Fruit fly (Drosophila melanogaster) whole organism, wandering third instar larva: Measurements from ENCODE around the gene CG14506.

Experiments
- CG32264 ChIP-seq: fragments of 200-800 bp; sonication (Bioruptor generic); optimal IDR thresholded peaks from 2 replicates; lab custom pipeline; 2016; ENCODE audit warnings: missing biosample characterization, missing genetic modification characterization
- CG9705 ChIP-seq: fragments of 200-800 bp; sonication (Bioruptor generic); optimal IDR thresholded peaks from 2 replicates; lab custom pipeline; 2018; ENCODE audit warnings: missing biosample characterization, mild to moderate bottlenecking, missing genetic modification characterization
- CrebA ChIP-seq: fragments of 200-800 bp; sonication (Bioruptor generic); optimal IDR thresholded peaks from 2 replicates; lab custom pipeline; 2016; ENCODE audit warnings: missing biosample characterization, mild to moderate bottlenecking, missing genetic modification characterization, borderline replicate concordance
- Dfd ChIP-seq: fragments of >200 bp; optimal IDR thresholded peaks from 2 replicates; lab custom pipeline; 2017; ENCODE audit warnings: missing biosample characterization, missing genetic modification characterization
- GATAd ChIP-seq: sonication (Bioruptor generic); optimal IDR thresholded peaks from 2 replicates; lab custom pipeline; 2016; ENCODE audit warnings: missing biosample characterization, missing genetic modification characterization
- HLH106 ChIP-seq: fragments of 200-800 bp; optimal IDR thresholded peaks from 3 replicates; lab custom pipeline; 2019; ENCODE audit warnings: missing biosample characterization, mild to moderate bottlenecking, missing genetic modification characterization, moderate library complexity
- Hnf4 ChIP-seq: fragments of 200-800 bp; sonication (Bioruptor generic); optimal IDR thresholded peaks from 2 replicates; lab custom pipeline; 2016; ENCODE audit warnings: missing biosample characterization, mild to moderate bottlenecking, missing genetic modification characterization
- Hr83 ChIP-seq: fragments of 200-300 bp; sonication (Bioruptor generic); optimal IDR thresholded peaks from 2 replicates; lab custom pipeline; 2016; ENCODE audit warnings: missing biosample characterization, mild to moderate bottlenecking, missing genetic modification characterization, moderate library complexity; ENCODE audit not compliant: poor library complexity, severe bottlenecking
- Mio ChIP-seq: sonication (Bioruptor generic); optimal IDR thresholded peaks from 2 replicates; lab custom pipeline; 2016; ENCODE audit warnings: missing biosample characterization, missing genetic modification characterization
- Myc ChIP-seq: fragments of >200 bp; optimal IDR thresholded peaks from 2 replicates; lab custom pipeline; 2017
- N ChIP-seq: fragments of >200 bp; optimal IDR thresholded peaks from 2 replicates; lab custom pipeline; 2018; ENCODE audit warnings: missing biosample characterization, missing external identifiers, missing genetic modification characterization
- OdsH ChIP-seq: fragments of 200-800 bp; sonication (Bioruptor generic); optimal IDR thresholded peaks from 2 replicates; lab custom pipeline; 2016; ENCODE audit warnings: missing biosample characterization, mild to moderate bottlenecking, missing genetic modification characterization
- Rel ChIP-seq, 2 experiments: fragments of 200-800 bp; sonication (Bioruptor generic) in 1 of 2; optimal IDR thresholded peaks; 2 replicates in 1 of 2; 3 replicates in 1 of 2; lab custom pipeline; 2016 to 2019; ENCODE audit warnings: mild to moderate bottlenecking in 2 of 2, missing biosample characterization in 2 of 2, missing genetic modification characterization in 2 of 2, moderate library complexity in 1 of 2
- Sp1 ChIP-seq: fragments of 200-800 bp; sonication (Bioruptor generic); optimal IDR thresholded peaks from 3 replicates; lab custom pipeline; 2019; ENCODE audit warnings: missing biosample characterization, mild to moderate bottlenecking, missing genetic modification characterization, moderate library complexity
- Vsx2 ChIP-seq: fragments of 200-300, 225-300 bp; sonication (Bioruptor generic); optimal IDR thresholded peaks from 2 replicates; lab custom pipeline; 2018; ENCODE audit warnings: missing biosample characterization, missing genetic modification characterization; ENCODE audit not compliant: partially characterized antibody
- br ChIP-seq: fragments of 200-800 bp; sonication (Bioruptor generic); optimal IDR thresholded peaks from 2 replicates; lab custom pipeline; 2016; ENCODE audit warnings: missing biosample characterization, missing genetic modification characterization
- brk ChIP-seq: fragments of 200-800 bp; sonication (Bioruptor generic); optimal IDR thresholded peaks from 2 replicates; lab custom pipeline; 2016; ENCODE audit warnings: missing biosample characterization, mild to moderate bottlenecking, missing genetic modification characterization
- dmrt93B ChIP-seq: fragments of 200-800 bp; sonication (Bioruptor generic); optimal IDR thresholded peaks from 2 replicates; lab custom pipeline; 2018; ENCODE audit warnings: missing biosample characterization, mild to moderate bottlenecking, missing genetic modification characterization
- ey ChIP-seq: fragments of 200-800 bp; sonication (Bioruptor generic); optimal IDR thresholded peaks from 2 replicates; lab custom pipeline; 2016; ENCODE audit warnings: missing biosample characterization, missing genetic modification characterization
- foxo ChIP-seq, 2 experiments: fragments of 200-800 bp; sonication (Bioruptor generic); optimal IDR thresholded peaks; 2 replicates in 1 of 2; 3 replicates in 1 of 2; lab custom pipeline; 2016 to 2017; ENCODE audit warnings: missing biosample characterization in 2 of 2, missing genetic modification characterization in 2 of 2
- fru ChIP-seq: fragments of 200-800 bp; sonication (Bioruptor generic); optimal IDR thresholded peaks from 3 replicates; lab custom pipeline; 2016; ENCODE audit warnings: missing biosample characterization, mild to moderate bottlenecking, missing genetic modification characterization
- h ChIP-seq: fragments of 200-800 bp; sonication (Bioruptor generic); optimal IDR thresholded peaks from 3 replicates; lab custom pipeline; 2016; ENCODE audit warnings: missing biosample characterization, mild to moderate bottlenecking, missing genetic modification characterization
- jim ChIP-seq: fragments of 175-275, 200-325 bp; sonication (Bioruptor generic); optimal IDR thresholded peaks from 2 replicates; lab custom pipeline; 2016; ENCODE audit warnings: missing biosample characterization, mild to moderate bottlenecking, missing genetic modification characterization
- lola ChIP-seq: fragments of >200 bp; optimal IDR thresholded peaks from 2 replicates; lab custom pipeline; 2017; ENCODE audit warnings: missing biosample characterization, missing genetic modification characterization
- psq ChIP-seq: fragments of 200-800 bp; sonication (Bioruptor generic); optimal IDR thresholded peaks from 3 replicates; lab custom pipeline; 2017; ENCODE audit warnings: missing biosample characterization, mild to moderate bottlenecking, missing genetic modification characterization, moderate library complexity
- sv ChIP-seq: fragments of 200-800 bp; sonication (Bioruptor generic); optimal IDR thresholded peaks from 3 replicates; lab custom pipeline; 2016; ENCODE audit warnings: missing biosample characterization, missing genetic modification characterization
- tai ChIP-seq: sonication (Bioruptor generic); optimal IDR thresholded peaks from 2 replicates; lab custom pipeline; 2016; ENCODE audit warnings: missing biosample characterization, missing genetic modification characterization
- woc ChIP-seq: sonication (Bioruptor generic); optimal IDR thresholded peaks from 2 replicates; lab custom pipeline; 2016; ENCODE audit warnings: missing biosample characterization, mild to moderate bottlenecking, missing genetic modification characterization

Gene CG14506

dm6 chr3R:29299758-29300437 is 2.9 kb upstream of the CG14506 start:
- TF ChIP-seq N (no peak), GATAd (GFP tag; lab: Kevin White, UChicago) (no peak), tai (GFP tag; lab: Kevin White, UChicago) (no peak), Dfd (GFP tag; lab: Kevin White, UChicago) (no peak)

- TF ChIP-seq woc = no peak
Observed at dm6 chr3R:29297815-29298214, 835 bp upstream of the CG14506 start.

dm6 chr3R:29293457-29293856 is 3.5 kb downstream of the CG14506 start:
- TF ChIP-seq brk (GFP tag; lab: Kevin White, UChicago) (no peak), tai (GFP tag; lab: Kevin White, UChicago) (no peak), br (no peak), HLH106 (tag; lab: Kevin White, UChicago) (no peak), psq (GFP tag; lab: Kevin White, UChicago) (no peak), Myc (lab: Kevin White, UChicago) (no peak), sv (GFP tag; lab: Kevin White, UChicago) (no peak), Hr83 (no peak), Sp1 (no peak), CrebA (GFP tag; lab: Kevin White, UChicago) (no peak), Rel (GFP tag; optimal IDR thresholded peaks at IDR 0.05; lab: Kevin White, UChicago) (no peak), Rel (tag; optimal IDR thresholded peaks at IDR 0.05; lab: Kevin White, UChicago) (no peak), foxo (GFP tag; optimal IDR thresholded peaks at IDR 0.05; lab: Kevin White, UChicago) (no peak), OdsH (no peak), lola (GFP tag; lab: Kevin White, UChicago) (no peak), ey (GFP tag; lab: Kevin White, UChicago) (no peak), Hnf4 (GFP tag; lab: Kevin White, UChicago) (no peak), CG32264 (GFP tag; lab: Kevin White, UChicago) (no peak), Dfd (GFP tag; lab: Kevin White, UChicago) (no peak), CG9705 (GFP tag; lab: Kevin White, UChicago) (no peak), Vsx2 (GFP tag; lab: Kevin White, UChicago) (no peak)

- TF ChIP-seq dmrt93B (no peak), Mio (no peak)
Observed at dm6 chr3R:29291932-29292331, 5.0 kb downstream of the CG14506 start.

dm6 chr3R:29290588-29291530 is 6.1 kb downstream of the CG14506 start:
- TF ChIP-seq dmrt93B (peak; percentile 4), HLH106 (tag; lab: Kevin White, UChicago) (peak; percentile 41), jim (no peak), foxo (GFP tag; optimal IDR thresholded peaks at IDR 0.05; lab: Kevin White, UChicago) (peak in 1 of 2 experiments; percentile 59), Hnf4 (GFP tag; lab: Kevin White, UChicago) (peak; percentile 3), N (no peak), h (peak; percentile 63), fru (GFP tag; lab: Kevin White, UChicago) (peak; percentile 42)
